Worm (Caenorhabditis elegans) whole organism, mixed stage, embryonic: Measurements from ENCODE around the gene gcy-29.
A peak's percentile ranks its signal among the peaks of the same experiment; 100 is the strongest.

Source experiments
- ceh-39 ChIP-seq: fragments of 150-350 bp; optimal IDR thresholded peaks from 2 replicates; lab custom pipeline; 2014; ENCODE audit warnings: missing biosample characterization, missing genetic modification characterization
- nhr-12 ChIP-seq: fragments of 150-350 bp; optimal IDR thresholded peaks from 2 replicates; lab custom pipeline; 2014; ENCODE audit warnings: missing biosample characterization, missing genetic modification characterization
- unc-39 ChIP-seq: fragments of 150-350 bp; optimal IDR thresholded peaks from 2 replicates; lab custom pipeline; 2014; ENCODE audit warnings: missing biosample characterization, missing genetic modification characterization
- unc-62 ChIP-seq: fragments of 150-350 bp; optimal IDR thresholded peaks from 2 replicates; lab custom pipeline; 2014; ENCODE audit warnings: missing biosample characterization, missing genetic modification reagents, missing genetic modification characterization

ce11 chrII:14496809-14497208 lies 51.8 kb downstream of the gcy-29 start:
- TF ChIP-seq ceh-39 (tag; lab: Kevin White, UChicago) (peak; percentile 39), unc-39 (tag; lab: Kevin White, UChicago) (no peak), nhr-12 (tag; lab: Kevin White, UChicago) (peak; percentile 88), unc-62 (peak; percentile 52)
